Fruit fly (Drosophila melanogaster) ovary, adult (tissue): ENCODE results near the gene Prestin.
"Not testable (repeated sequence)": the region's sequence is repeated elsewhere in the genome, so short reads cannot be mapped to it uniquely, and the experiment has no call there.

Experiments
- CG17801 ChIP-seq: fragments of 200-800 bp; optimal IDR thresholded peaks from 2 replicates; lab custom pipeline; 2019; ENCODE audit warnings: missing biosample characterization, mild to moderate bottlenecking, missing genetic modification characterization, moderate library complexity; ENCODE audit not compliant: partially characterized antibody

Gene Prestin

dm6 chr3L:17858174-17858573 lies 49.4 kb downstream of the Prestin start, which contains the start of gene CG34002:
Gene CG34002, plus strand, starts transcription at chr3L:17858474.
- not testable (repeated sequence) for TF ChIP-seq CG17801 (GFP tag; lab: Kevin White, UChicago)

- TF ChIP-seq CG17801 (GFP tag; lab: Kevin White, UChicago): peak; percentile 40
Measured at dm6 chr3L:17856655-17857479, 50.7 kb downstream of the Prestin start, which contains the start of gene CG5535. Gene CG5535, minus strand, starts transcription at chr3L:17856794.

- no peak for TF ChIP-seq CG17801 (GFP tag; lab: Kevin White, UChicago)
Measured at dm6 chr3L:17849517-17849916, 58.1 kb downstream of the Prestin start, which contains the start of gene TrpRS-m. Gene TrpRS-m, plus strand, starts transcription at chr3L:17849727.
